Worm (Caenorhabditis elegans) whole organism, early embryonic: Measurements from ENCODE around the gene R155.5.

Experiments used
- B0310.2 ChIP-seq: sonication (generic microtip); optimal IDR thresholded peaks from 2 replicates; lab custom pipeline; 2016; ENCODE audit warnings: mild to moderate bottlenecking, missing genetic modification characterization, missing compliant biosample characterization
- F13C5.2 ChIP-seq: sonication (generic microtip); optimal IDR thresholded peaks from 2 replicates; lab custom pipeline; 2017; ENCODE audit warnings: mild to moderate bottlenecking, missing genetic modification characterization, inconsistent platforms, missing compliant biosample characterization
- aly-1 ChIP-seq: sonication (generic microtip); optimal IDR thresholded peaks from 2 replicates; lab custom pipeline; 2016; ENCODE audit warnings: missing genetic modification characterization, missing compliant biosample characterization
- ama-1 ChIP-seq: fragments of 150-350 bp; optimal IDR thresholded peaks from 2 replicates; lab custom pipeline; 2014
- ceh-13 ChIP-seq: fragments of 200-800 bp; sonication (Bioruptor generic); optimal IDR thresholded peaks from 2 replicates; lab custom pipeline; 2018; ENCODE audit warnings: mild to moderate bottlenecking, missing genetic modification characterization, missing compliant biosample characterization
- ceh-36 ChIP-seq: sonication (generic microtip); optimal IDR thresholded peaks from 2 replicates; lab custom pipeline; 2016; ENCODE audit warnings: missing genetic modification characterization, inconsistent platforms, missing compliant biosample characterization
- ets-7 ChIP-seq: sonication (generic microtip); optimal IDR thresholded peaks from 2 replicates; lab custom pipeline; 2016; ENCODE audit warnings: missing genotype, missing genetic modification characterization, missing compliant biosample characterization
- flt-1 ChIP-seq: fragments of 200-800 bp; sonication (Bioruptor generic); IDR thresholded peaks from 2 replicates; pipeline ENCODE4 v1.3.6; 2022; ENCODE audit warnings: missing genetic modification characterization, missing compliant biosample characterization
- hmbx-1 ChIP-seq: sonication (generic microtip); optimal IDR thresholded peaks from 2 replicates; lab custom pipeline; 2016; ENCODE audit warnings: mild to moderate bottlenecking, missing genetic modification characterization, missing compliant biosample characterization
- hmg-4 ChIP-seq: fragments of 200-800 bp; sonication (Bioruptor generic); optimal IDR thresholded peaks from 2 replicates; lab custom pipeline; 2018; ENCODE audit warnings: mild to moderate bottlenecking, missing genetic modification characterization, missing compliant biosample characterization
- hnd-1 ChIP-seq: sonication (generic microtip); optimal IDR thresholded peaks from 2 replicates; lab custom pipeline; 2016; ENCODE audit warnings: missing genetic modification characterization, missing compliant biosample characterization
- pes-1 ChIP-seq: fragments of 200-800 bp; sonication (Bioruptor generic); IDR thresholded peaks from 2 replicates; pipeline ENCODE4 v1.3.6; 2022; ENCODE audit warnings: missing genetic modification reagents, missing genetic modification characterization, missing compliant biosample characterization
- scrt-1 ChIP-seq: fragments of 200-800 bp; sonication (Bioruptor generic); IDR thresholded peaks from 2 replicates; pipeline ENCODE4 v1.3.6; 2022; ENCODE audit warnings: missing genetic modification characterization, missing compliant biosample characterization
- sea-1 ChIP-seq: fragments of 200-800 bp; sonication (Bioruptor generic); conservative IDR thresholded peaks from 2 replicates; pipeline ENCODE4 v1.3.6; 2022; ENCODE audit warnings: missing genetic modification characterization, missing compliant biosample characterization
- tbx-11 ChIP-seq: fragments of 200-800 bp; sonication (Bioruptor generic); IDR thresholded peaks from 2 replicates; pipeline ENCODE4 v1.3.6; 2022; ENCODE audit warnings: missing genetic modification characterization, missing compliant biosample characterization
- tbx-37 ChIP-seq: fragments of 200-800 bp; sonication (Bioruptor generic); conservative IDR thresholded peaks from 2 replicates; pipeline ENCODE4 v1.3.6; 2022; ENCODE audit warnings: missing genetic modification reagents, missing genetic modification characterization, missing compliant biosample characterization
- tra-4 ChIP-seq: sonication (generic microtip); optimal IDR thresholded peaks from 2 replicates; lab custom pipeline; 2017; ENCODE audit warnings: missing genetic modification characterization, missing compliant biosample characterization

R155.5 gene

DNA sequence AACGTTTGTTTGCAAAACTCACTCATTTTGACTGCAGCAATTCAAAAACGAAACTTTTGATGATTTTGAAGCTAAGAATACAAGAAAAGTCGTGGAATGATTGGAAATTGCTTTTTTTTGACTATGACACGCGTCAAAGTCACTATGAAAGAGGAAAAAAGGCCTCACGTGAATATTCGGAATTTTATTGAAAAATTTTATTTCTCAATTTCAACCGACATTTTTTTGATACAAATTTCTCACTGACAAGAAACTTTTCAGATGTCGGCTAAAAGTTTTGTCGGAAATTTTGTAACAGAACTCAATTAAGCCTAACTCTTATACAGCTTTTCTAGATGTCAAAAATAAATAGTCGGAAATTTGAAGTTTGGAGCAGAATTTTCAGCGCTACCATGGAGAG is at the start of gene R155.5:
TSS of gene R155.5 (minus strand) at position 101 of the 400 bp plus-strand sequence.
- no peak for TF ChIP-seq aly-1 (tag; lab: Kevin White, UChicago)
- no peak for TF ChIP-seq ama-1 (lab: Kevin White, UChicago)
- TF ChIP-seq hmbx-1 = no peak
- no peak for TF ChIP-seq tbx-37 (GFP tag; lab: Robert Waterston, UW)
- no peak for TF ChIP-seq hmg-4 (GFP tag; lab: Kevin White, UChicago)
- no peak for TF ChIP-seq ets-7
- no peak for TF ChIP-seq hnd-1 (tag; lab: Kevin White, UChicago)
- TF ChIP-seq ceh-36 (tag; lab: Kevin White, UChicago) = no peak
- TF ChIP-seq flt-1 = no peak
- no peak for TF ChIP-seq F13C5.2
- TF ChIP-seq B0310.2 = no peak
- no peak for TF ChIP-seq pes-1 (GFP tag; lab: Robert Waterston, UW)
- TF ChIP-seq scrt-1 (GFP tag; lab: Robert Waterston, UW) = no peak
- TF ChIP-seq tra-4 (tag; lab: Kevin White, UChicago) = no peak
- TF ChIP-seq sea-1 = no peak
- TF ChIP-seq tbx-11 = no peak

DNA sequence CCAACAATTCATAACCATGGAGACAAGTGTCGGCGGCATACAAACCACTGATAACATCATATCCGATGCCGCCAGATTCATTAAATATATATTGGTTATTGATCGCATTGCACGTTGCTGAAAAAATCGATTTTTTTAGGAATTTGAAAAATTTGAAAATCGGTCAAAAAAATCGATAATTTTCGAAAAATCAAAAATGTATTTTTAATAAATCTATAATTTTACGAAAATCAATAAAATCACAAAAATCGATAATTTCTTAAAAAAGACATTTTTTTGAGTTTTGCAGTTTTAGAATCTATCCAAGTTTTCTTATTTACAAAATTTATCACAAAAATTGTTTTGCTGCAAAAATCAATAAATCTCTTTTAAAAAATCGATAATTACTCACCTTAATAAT is 45.2 kb upstream of the R155.5 start:
- TF ChIP-seq tra-4 (tag; lab: Kevin White, UChicago) (no peak), tbx-37 (GFP tag; lab: Robert Waterston, UW) (no peak), tbx-11 (no peak), flt-1 (no peak), B0310.2 (no peak), sea-1 (no peak), scrt-1 (GFP tag; lab: Robert Waterston, UW) (no peak), ceh-13 (GFP tag; lab: Kevin White, UChicago) (no peak)

- TF ChIP-seq tbx-37 (GFP tag; lab: Robert Waterston, UW) (no peak), aly-1 (tag; lab: Kevin White, UChicago) (no peak), flt-1 (no peak), tra-4 (tag; lab: Kevin White, UChicago) (no peak), B0310.2 (no peak), tbx-11 (no peak), sea-1 (no peak)
These were observed 43.0 kb upstream of the R155.5 start for ce11 chrIII:2013156-2013854.

DNA sequence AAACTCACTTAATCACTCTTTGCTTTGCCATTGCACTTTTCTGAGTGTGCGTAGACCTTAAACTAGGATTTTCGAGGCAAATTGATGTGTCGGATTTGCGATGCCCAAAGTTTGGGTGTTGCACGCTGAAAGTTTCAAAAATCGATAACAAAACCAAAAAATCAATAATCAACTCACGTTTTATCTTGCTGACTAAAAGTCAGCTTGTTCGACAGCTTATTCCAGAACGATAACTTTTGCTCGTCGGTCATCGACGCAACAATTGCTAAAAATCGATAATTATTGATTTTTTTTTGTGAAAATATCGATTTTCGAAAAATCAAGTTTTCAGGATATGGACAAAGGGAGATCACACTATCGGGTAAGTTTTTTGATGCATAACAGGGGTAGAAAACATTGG is 42.2 kb upstream of the R155.5 start:
- TF ChIP-seq F13C5.2 = no peak
- no peak for TF ChIP-seq ets-7
- no peak for TF ChIP-seq tra-4 (tag; lab: Kevin White, UChicago)
- TF ChIP-seq sea-1 = no peak
- no peak for TF ChIP-seq tbx-37 (GFP tag; lab: Robert Waterston, UW)
- TF ChIP-seq pes-1 (GFP tag; lab: Robert Waterston, UW) = no peak
- TF ChIP-seq tbx-11 = no peak
- TF ChIP-seq aly-1 (tag; lab: Kevin White, UChicago) = no peak
- TF ChIP-seq scrt-1 (GFP tag; lab: Robert Waterston, UW) = no peak
- no peak for TF ChIP-seq flt-1
- no peak for TF ChIP-seq ama-1 (lab: Kevin White, UChicago)
- TF ChIP-seq ceh-36 (tag; lab: Kevin White, UChicago) = no peak
- TF ChIP-seq hmg-4 (GFP tag; lab: Kevin White, UChicago) = no peak
- no peak for TF ChIP-seq hnd-1 (tag; lab: Kevin White, UChicago)
- TF ChIP-seq hmbx-1 = no peak
- TF ChIP-seq ceh-13 (GFP tag; lab: Kevin White, UChicago) = no peak
- TF ChIP-seq B0310.2 = no peak

ce11 chrIII:2008894-2009293 is 38.6 kb upstream of the R155.5 start:
- TF ChIP-seq tbx-37 (GFP tag; lab: Robert Waterston, UW) = no peak
- TF ChIP-seq hmbx-1 = no peak
- no peak for TF ChIP-seq B0310.2
- TF ChIP-seq ets-7 = no peak
- TF ChIP-seq tra-4 (tag; lab: Kevin White, UChicago) = no peak
- TF ChIP-seq ceh-36 (tag; lab: Kevin White, UChicago) = no peak
- TF ChIP-seq scrt-1 (GFP tag; lab: Robert Waterston, UW) = no peak
- no peak for TF ChIP-seq aly-1 (tag; lab: Kevin White, UChicago)
- TF ChIP-seq sea-1 = no peak

- no peak for TF ChIP-seq tra-4 (tag; lab: Kevin White, UChicago)
- no peak for TF ChIP-seq ceh-13 (GFP tag; lab: Kevin White, UChicago)
- no peak for TF ChIP-seq tbx-11
- no peak for TF ChIP-seq B0310.2
- TF ChIP-seq ceh-36 (tag; lab: Kevin White, UChicago) = no peak
- no peak for TF ChIP-seq tbx-37 (GFP tag; lab: Robert Waterston, UW)
- TF ChIP-seq sea-1 = no peak
These were observed 38.0 kb upstream of the R155.5 start for ce11 chrIII:2008334-2008733.

DNA sequence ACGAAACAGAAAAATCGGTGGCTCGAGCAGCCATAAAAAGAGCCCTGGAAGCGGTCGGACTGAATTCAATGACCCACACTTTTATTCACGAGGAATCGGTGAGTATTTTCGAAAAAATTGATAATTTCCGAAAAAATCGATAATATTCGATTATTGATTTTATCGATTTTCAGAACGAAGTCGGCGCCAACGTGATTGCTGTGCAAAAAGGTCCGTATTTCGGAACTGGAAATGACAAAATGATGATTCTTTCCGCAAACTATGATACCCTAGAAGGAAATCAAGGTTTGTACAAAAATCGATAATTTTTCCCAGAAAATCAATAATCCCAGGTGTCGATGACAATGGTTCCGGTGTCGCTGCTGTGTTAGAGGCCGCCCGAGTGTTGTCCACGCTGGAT is 36.6 kb upstream of the R155.5 start:
- TF ChIP-seq hnd-1 (tag; lab: Kevin White, UChicago) (no peak), ama-1 (lab: Kevin White, UChicago) (no peak), B0310.2 (no peak), tra-4 (tag; lab: Kevin White, UChicago) (no peak), ceh-36 (tag; lab: Kevin White, UChicago) (no peak), sea-1 (no peak)

ce11 chrIII:2005729-2006128 is 35.4 kb upstream of the R155.5 start, which contains the start of gene Y39A3B.1:
Y39A3B.1 (plus strand) TSS chrIII:2006029.
- TF ChIP-seq B0310.2 (no peak), F13C5.2 (no peak), ceh-36 (tag; lab: Kevin White, UChicago) (no peak), hmg-4 (GFP tag; lab: Kevin White, UChicago) (no peak), flt-1 (no peak), ama-1 (lab: Kevin White, UChicago) (no peak), sea-1 (no peak), tbx-11 (no peak), pes-1 (GFP tag; lab: Robert Waterston, UW) (no peak)
